Fruit fly (Drosophila melanogaster): ENCODE measurements around the gene sty.
A peak's percentile ranks its signal among the peaks of the same experiment; 100 is the strongest.

sty gene

DNA sequence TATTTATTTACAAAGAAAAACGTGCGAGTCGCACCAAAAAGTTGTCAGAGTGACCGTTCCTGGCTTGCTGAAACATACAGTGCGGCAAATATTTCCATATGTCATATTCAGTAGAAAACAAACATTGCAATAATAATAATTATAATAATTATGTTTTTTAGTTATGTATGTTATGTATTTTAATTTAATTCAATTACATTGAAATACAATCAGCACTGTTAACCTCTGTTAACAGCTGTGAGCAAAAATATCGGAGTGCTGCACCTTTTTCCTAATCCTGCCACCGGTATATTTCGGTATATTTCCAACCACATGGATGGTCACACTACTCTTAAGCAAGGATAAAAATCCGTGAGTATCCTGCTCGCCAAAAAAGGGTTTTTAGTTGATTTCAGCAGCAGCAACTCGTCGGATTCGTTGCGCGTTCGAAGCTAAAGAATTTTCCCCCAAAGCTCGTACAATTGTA lies 47.4 kb upstream of the sty start, which contains the start of the genes CG32267 and CG42324 (continued):
- no peak for TF ChIP-seq nmo (GFP tag; optimal IDR thresholded peaks at IDR 0.05)
- TF ChIP-seq CG13123 (GFP tag; optimal IDR thresholded peaks at IDR 0.05): no peak
- no peak for TF ChIP-seq CHES-1-like (GFP tag; optimal IDR thresholded peaks at IDR 0.05)
- no peak for TF ChIP-seq nerfin-2 (GFP tag; IDR thresholded peaks at IDR 0.05; ENCODE audit: partially characterized antibody)
- TF ChIP-seq CG3163 (GFP tag; optimal IDR thresholded peaks at IDR 0.05): no peak
- no peak for TF ChIP-seq nom (GFP tag; optimal IDR thresholded peaks at IDR 0.05)
- TF ChIP-seq seq (GFP tag; IDR thresholded peaks at IDR 0.05): no peak
- peak; percentile 0 for TF ChIP-seq CG10267 (tag; optimal IDR thresholded peaks at IDR 0.05)
- no peak for TF ChIP-seq dan (GFP tag; IDR thresholded peaks at IDR 0.05)
- TF ChIP-seq Hr3 (GFP tag; optimal IDR thresholded peaks at IDR 0.05): no peak
- peak; percentile 7 for TF ChIP-seq CG1603 (tag; optimal IDR thresholded peaks at IDR 0.05)
- no peak for TF ChIP-seq insv (GFP tag; optimal IDR thresholded peaks at IDR 0.05)
- TF ChIP-seq CG1024 (GFP tag; IDR thresholded peaks at IDR 0.05): no peak
- TF ChIP-seq CG32532 (GFP tag; IDR thresholded peaks at IDR 0.05): no peak
- TF ChIP-seq kay (GFP tag; optimal IDR thresholded peaks at IDR 0.05): no peak
- TF ChIP-seq CG4360 (GFP tag; IDR thresholded peaks at IDR 0.05): no peak
- TF ChIP-seq Gug (GFP tag; IDR thresholded peaks at IDR 0.05): no peak
- no peak for TF ChIP-seq CG43689 (GFP tag; IDR thresholded peaks at IDR 0.05)
- no peak for TF ChIP-seq emc (GFP tag; optimal IDR thresholded peaks at IDR 0.05)
- TF ChIP-seq Taf1 (GFP tag; IDR thresholded peaks at IDR 0.05): no peak
- TF ChIP-seq CG4282 (GFP tag; optimal IDR thresholded peaks at IDR 0.05): no peak
- no peak for TF ChIP-seq Hsf (GFP tag; optimal IDR thresholded peaks at IDR 0.05)
- no peak for TF ChIP-seq Dip2 (GFP tag; IDR thresholded peaks at IDR 0.05)
- TF ChIP-seq CG9797 (GFP tag; optimal IDR thresholded peaks at IDR 0.05): peak; percentile 79
- TF ChIP-seq CG15696 (tag; optimal IDR thresholded peaks at IDR 0.05): no peak
- TF ChIP-seq Antp (GFP tag; optimal IDR thresholded peaks at IDR 0.05): no peak
- TF ChIP-seq vvl (GFP tag; IDR thresholded peaks at IDR 0.05): no peak
- peak; percentile 78 for TF ChIP-seq gfzf (GFP tag; optimal IDR thresholded peaks at IDR 0.05)
- no peak for TF ChIP-seq CG5953 (GFP tag; IDR thresholded peaks at IDR 0.05)
- TF ChIP-seq Atf3 (GFP tag; optimal IDR thresholded peaks at IDR 0.05): no peak
- peak; percentile 27 for TF ChIP-seq CG14710 (tag; optimal IDR thresholded peaks at IDR 0.05)
- TF ChIP-seq usp (GFP tag; optimal IDR thresholded peaks at IDR 0.05): no peak
- TF ChIP-seq mirr (GFP tag; optimal IDR thresholded peaks at IDR 0.05): no peak
- TF ChIP-seq CG13424 (tag; optimal IDR thresholded peaks at IDR 0.05): no peak
- TF ChIP-seq eve (GFP tag; optimal IDR thresholded peaks at IDR 0.05): no peak
- TF ChIP-seq CG10565 (GFP tag; optimal IDR thresholded peaks at IDR 0.05): no peak
- TF ChIP-seq zfh2 (GFP tag; optimal IDR thresholded peaks at IDR 0.05): no peak
- no peak for TF ChIP-seq CG30403 (GFP tag; optimal IDR thresholded peaks at IDR 0.05)
- TF ChIP-seq amos (GFP tag; IDR thresholded peaks at IDR 0.05; ENCODE audit: partially characterized antibody): no peak
- TF ChIP-seq fd102C (GFP tag; optimal IDR thresholded peaks at IDR 0.05): no peak
- no peak for TF ChIP-seq CG8290 (GFP tag; optimal IDR thresholded peaks at IDR 0.05)
- no peak for TF ChIP-seq CG8290 (tag; optimal IDR thresholded peaks at IDR 0.05)
- peak; percentile 10 for TF ChIP-seq MESR4 (GFP tag; optimal IDR thresholded peaks at IDR 0.05)
- TF ChIP-seq Vsx1 (GFP tag; optimal IDR thresholded peaks at IDR 0.05): no peak
- no peak for TF ChIP-seq CG4424 (GFP tag; optimal IDR thresholded peaks at IDR 0.05)
- TF ChIP-seq CG32767 (GFP tag; IDR thresholded peaks at IDR 0.05): no peak
- TF ChIP-seq NC2β (GFP tag; optimal IDR thresholded peaks at IDR 0.05): no peak
- TF ChIP-seq bowl (GFP tag; IDR thresholded peaks at IDR 0.05): no peak
- no peak for TF ChIP-seq CG8359 (GFP tag; optimal IDR thresholded peaks at IDR 0.05; ENCODE audit: borderline replicate concordance)
- no peak for TF ChIP-seq run (tag; optimal IDR thresholded peaks at IDR 0.05)
- no peak for TF ChIP-seq sima (GFP tag; optimal IDR thresholded peaks at IDR 0.05)
- TF ChIP-seq ttk (GFP tag; IDR thresholded peaks at IDR 0.05): no peak
- no peak for TF ChIP-seq kni (GFP tag; optimal IDR thresholded peaks at IDR 0.05)
